Fruit fly (Drosophila melanogaster) whole organism: ENCODE data around the gene CG7523.

Source experiments
- CG8478 ChIP-seq: fragments of >200 bp; optimal IDR thresholded peaks from 2 replicates; lab custom pipeline; 2018; ENCODE audit warnings: inconsistent platforms
- Dll ChIP-seq: fragments of >200 bp; optimal IDR thresholded peaks from 2 replicates; lab custom pipeline; 2017
- EcR ChIP-seq, 2 experiments: fragments of >200 bp; optimal IDR thresholded peaks; 2 replicates each; lab custom pipeline; 2017; ENCODE audit warnings: missing biosample characterization in 2 of 2, missing genetic modification characterization in 2 of 2, missing genetic modification reagents in 2 of 2
- pan ChIP-seq: fragments of >200 bp; optimal IDR thresholded peaks from 2 replicates; lab custom pipeline; 2017
- psq ChIP-seq: fragments of >200 bp; optimal IDR thresholded peaks from 2 replicates; lab custom pipeline; 2017
- usp ChIP-seq: fragments of >200 bp; optimal IDR thresholded peaks from 2 replicates; lab custom pipeline; 2017; ENCODE audit warnings: missing biosample characterization, missing genetic modification characterization, mixed read lengths

DNA sequence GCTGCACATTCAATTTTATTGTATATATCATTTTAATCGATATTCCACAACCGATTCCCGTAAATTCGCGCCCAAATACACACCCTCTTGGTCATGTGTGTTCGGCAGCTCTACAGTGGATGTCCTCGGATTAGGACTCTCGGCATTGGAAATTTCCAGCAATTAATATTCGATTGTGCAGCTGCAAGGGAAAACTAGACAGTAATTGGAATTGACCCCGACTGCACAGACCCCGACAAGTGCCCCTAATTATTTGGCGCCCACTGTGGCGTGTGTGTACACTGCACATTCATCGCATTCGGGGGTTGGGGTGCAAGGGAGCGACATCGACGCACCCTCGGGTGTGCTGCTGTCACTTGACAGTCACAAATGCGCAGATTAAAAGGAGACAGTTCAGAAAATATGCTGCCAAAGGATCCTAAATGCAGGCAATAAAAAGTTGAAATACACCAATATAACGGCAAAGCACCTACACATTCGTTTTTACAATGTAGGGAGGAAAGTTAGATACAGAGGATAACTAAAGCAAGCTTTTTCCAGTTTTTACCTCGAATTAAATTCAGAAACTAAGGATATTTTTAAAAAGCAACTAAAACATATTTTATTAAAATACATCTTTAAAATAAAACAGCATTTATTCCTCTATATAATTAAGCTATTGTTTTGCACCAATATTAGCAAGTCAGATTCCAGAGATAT lies 38.2 kb upstream of the CG7523 start:
- no peak for TF ChIP-seq psq (lab: Kevin White, UChicago)
- no peak for TF ChIP-seq EcR (GFP tag; optimal IDR thresholded peaks at IDR 0.05; lab: Kevin White, UChicago)
- TF ChIP-seq CG8478 (lab: Kevin White, UChicago): no peak
- no peak for TF ChIP-seq usp (GFP tag; lab: Kevin White, UChicago)
- TF ChIP-seq Dll (lab: Kevin White, UChicago): no peak
- TF ChIP-seq pan (lab: Kevin White, UChicago): no peak
